Fruit fly (Drosophila melanogaster): ENCODE results near the gene ND-13B.

The ND-13B gene

dm6 chr3L:10682725-10683367 lies 11.1 kb downstream of the ND-13B start (continued):
- TF ChIP-seq CG16779 (tag; optimal IDR thresholded peaks at IDR 0.05) (peak; percentile 96), Eip78C (GFP tag) (peak; percentile 99), fkh (GFP tag; optimal IDR thresholded peaks at IDR 0.05) (peak; percentile 92), CG15336 (GFP tag; IDR thresholded peaks at IDR 0.05) (peak; percentile 99), CG11902 (GFP tag; optimal IDR thresholded peaks at IDR 0.05) (peak; percentile 96), CG8119 (GFP tag; IDR thresholded peaks at IDR 0.05) (peak; percentile 99), CG4318 (GFP tag; optimal IDR thresholded peaks at IDR 0.05) (peak; percentile 99), OdsH (GFP tag; optimal IDR thresholded peaks at IDR 0.05) (peak; percentile 98), lz (GFP tag; optimal IDR thresholded peaks at IDR 0.05) (peak; percentile 93), fd85E (GFP tag; optimal IDR thresholded peaks at IDR 0.05) (peak; percentile 89), Hr39 (GFP tag; optimal IDR thresholded peaks at IDR 0.05) (peak; percentile 91), Met (GFP tag; optimal IDR thresholded peaks at IDR 0.05) (peak; percentile 96), ss (GFP tag; optimal IDR thresholded peaks at IDR 0.05) (peak; percentile 94 to 96), dac (GFP tag; optimal IDR thresholded peaks at IDR 0.05) (peak; percentile 96)

dm6 chr3L:10681814-10682213 lies 12.1 kb downstream of the ND-13B start:
- TF ChIP-seq OdsH (GFP tag; optimal IDR thresholded peaks at IDR 0.05), result no peak
- peak; percentile 18 for TF ChIP-seq esn (GFP tag; optimal IDR thresholded peaks at IDR 0.05)
- peak; percentile 67; the same call in 2 of the 3 replicates for TF ChIP-seq eg (GFP tag; IDR thresholded peaks at IDR 0.05)
- peak; percentile 9 for TF ChIP-seq CG34406 (GFP tag; optimal IDR thresholded peaks at IDR 0.05)
- TF ChIP-seq svp (GFP tag), result peak; percentile 69
- peak; percentile 41; the same call in 1 of the 2 replicates for TF ChIP-seq CG15336 (GFP tag; IDR thresholded peaks at IDR 0.05)
- TF ChIP-seq CG32006 (GFP tag; optimal IDR thresholded peaks at IDR 0.05), result no peak
- no peak for TF ChIP-seq CG3032 (tag; optimal IDR thresholded peaks at IDR 0.05)
- TF ChIP-seq CG16779 (tag; optimal IDR thresholded peaks at IDR 0.05), result peak; percentile 0
- TF ChIP-seq Sox102F (GFP tag; optimal IDR thresholded peaks at IDR 0.05), result peak; percentile 36
- TF ChIP-seq Eip75B (GFP tag; optimal IDR thresholded peaks at IDR 0.05), result no peak
- no peak for TF ChIP-seq Ets21C (GFP tag; optimal IDR thresholded peaks at IDR 0.05)
- TF ChIP-seq CG8119 (GFP tag; IDR thresholded peaks at IDR 0.05), result peak; percentile 39; the same call in 1 of the 3 replicates
- peak; percentile 42 for TF ChIP-seq Lpt (GFP tag; optimal IDR thresholded peaks at IDR 0.05)
- TF ChIP-seq fkh (GFP tag; optimal IDR thresholded peaks at IDR 0.05), result peak; percentile 69
- TF ChIP-seq Eip78C (GFP tag), result peak; percentile 56
- no peak for TF ChIP-seq Met (GFP tag; optimal IDR thresholded peaks at IDR 0.05)
- peak; percentile 29 for TF ChIP-seq vri (GFP tag; optimal IDR thresholded peaks at IDR 0.05)
- TF ChIP-seq CG3919 (GFP tag; optimal IDR thresholded peaks at IDR 0.05), result peak; percentile 15
- TF ChIP-seq CG6163 (GFP tag; IDR thresholded peaks at IDR 0.05), result peak; percentile 63

- no peak for TF ChIP-seq CG7368 (GFP tag; optimal IDR thresholded peaks at IDR 0.05)
- peak; percentile 8 to 39 for TF ChIP-seq ss (GFP tag; optimal IDR thresholded peaks at IDR 0.05)
- no peak for TF ChIP-seq CG6808 (GFP tag; optimal IDR thresholded peaks at IDR 0.05)
- TF ChIP-seq esn (GFP tag; optimal IDR thresholded peaks at IDR 0.05), result no peak
- no peak for TF ChIP-seq spab (GFP tag; optimal IDR thresholded peaks at IDR 0.05)
- TF ChIP-seq CG11762 (GFP tag; optimal IDR thresholded peaks at IDR 0.05; ENCODE audit: insufficient read depth), result no peak
- no peak for TF ChIP-seq CG6792 (GFP tag; optimal IDR thresholded peaks at IDR 0.05)
- no peak for TF ChIP-seq Ets21C (GFP tag; optimal IDR thresholded peaks at IDR 0.05)
- TF ChIP-seq CG11902 (GFP tag; optimal IDR thresholded peaks at IDR 0.05), result no peak
- no peak for TF ChIP-seq CG6276 (GFP tag; optimal IDR thresholded peaks at IDR 0.05)
- peak; percentile 6 for TF ChIP-seq dsx (GFP tag; optimal IDR thresholded peaks at IDR 0.05; ENCODE audit: poor library complexity, severe bottlenecking)
- TF ChIP-seq achi (GFP tag; optimal IDR thresholded peaks at IDR 0.05), result no peak
- no peak for TF ChIP-seq CG8119 (GFP tag; IDR thresholded peaks at IDR 0.05)
- TF ChIP-seq Hr38 (GFP tag; optimal IDR thresholded peaks at IDR 0.05), result no peak
- no peak for TF ChIP-seq Ets96B (tag; optimal IDR thresholded peaks at IDR 0.05)
- TF ChIP-seq CG15336 (GFP tag; IDR thresholded peaks at IDR 0.05), result 0 out of 2 replicates have a peak, but pooled peaks have one; percentile 6
- TF ChIP-seq CG9139 (GFP tag; optimal IDR thresholded peaks at IDR 0.05), result no peak
- peak; percentile 27 for TF ChIP-seq vri (GFP tag; optimal IDR thresholded peaks at IDR 0.05)
- TF ChIP-seq net (GFP tag; optimal IDR thresholded peaks at IDR 0.05), result no peak
- TF ChIP-seq Lpt (GFP tag; optimal IDR thresholded peaks at IDR 0.05), result peak; percentile 22
- TF ChIP-seq CG16779 (tag; optimal IDR thresholded peaks at IDR 0.05), result peak; percentile 43
- TF ChIP-seq CG4318 (GFP tag; optimal IDR thresholded peaks at IDR 0.05), result no peak
- TF ChIP-seq Eip93F (GFP tag; optimal IDR thresholded peaks at IDR 0.05), result no peak
- peak; percentile 54 for TF ChIP-seq fkh (GFP tag; optimal IDR thresholded peaks at IDR 0.05)
- peak; percentile 29 for TF ChIP-seq Eip78C (GFP tag)
- TF ChIP-seq dac (GFP tag; optimal IDR thresholded peaks at IDR 0.05), result no peak
- TF ChIP-seq Sox15 (GFP tag; optimal IDR thresholded peaks at IDR 0.05), result no peak
- no peak for TF ChIP-seq Eip75B (GFP tag; optimal IDR thresholded peaks at IDR 0.05)
- TF ChIP-seq CG32006 (GFP tag; optimal IDR thresholded peaks at IDR 0.05), result no peak
- TF ChIP-seq Met (GFP tag; optimal IDR thresholded peaks at IDR 0.05), result no peak
- TF ChIP-seq OdsH (GFP tag; optimal IDR thresholded peaks at IDR 0.05), result no peak
- no peak for TF ChIP-seq acj6 (GFP tag; optimal IDR thresholded peaks at IDR 0.05)
- TF ChIP-seq CG3032 (tag; optimal IDR thresholded peaks at IDR 0.05), result no peak
Observed at dm6 chr3L:10680728-10681306, 13.1 kb downstream of the ND-13B start.

All from whole organism, prepupa.